Fruit fly (Drosophila melanogaster): ENCODE data around the gene bru3.

Gene bru3

DNA sequence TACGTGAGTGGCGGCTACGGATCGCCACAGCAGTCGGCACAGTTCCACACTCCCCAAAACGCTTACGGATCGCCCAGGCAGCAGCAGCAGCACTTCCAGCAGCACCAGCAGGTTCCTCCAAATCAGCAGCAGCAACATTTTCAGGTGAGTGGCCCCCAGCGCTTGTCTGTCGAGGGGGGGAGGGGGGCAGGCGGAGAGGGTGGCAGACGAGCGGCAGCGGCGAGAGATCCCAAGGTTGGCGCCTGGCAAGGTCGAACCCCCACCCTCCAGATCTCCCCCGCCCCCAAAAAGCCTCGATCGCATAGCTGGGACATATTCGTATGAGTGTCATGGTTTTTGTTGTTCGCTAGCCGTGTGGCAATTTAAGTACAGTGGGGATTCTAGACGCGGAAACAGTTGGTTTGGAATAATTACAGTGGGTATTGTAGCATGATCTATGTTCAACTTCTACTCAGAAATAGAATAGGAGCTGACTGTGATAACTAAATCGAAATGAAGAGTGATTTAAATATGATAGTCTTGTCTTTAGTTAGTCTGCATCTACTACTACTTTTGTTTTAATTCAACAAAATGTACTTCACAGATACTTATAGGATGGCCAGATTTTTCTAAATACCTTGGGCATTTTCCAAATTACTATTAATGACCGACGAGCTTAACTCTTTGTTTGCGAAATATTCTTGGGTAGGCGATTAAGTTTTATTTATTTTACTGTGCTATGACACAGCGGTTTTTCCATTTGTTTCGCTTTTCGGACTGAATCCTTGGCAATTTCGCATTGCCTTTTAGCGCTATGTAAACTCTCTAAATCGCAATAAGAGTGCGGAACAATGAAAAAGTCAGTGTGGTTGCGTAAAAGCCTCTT is 324.6 kb downstream of the bru3 start (continued):
- no peak; the same call in 2 of the 3 replicates for TF ChIP-seq tgo (GFP tag; IDR thresholded peaks at IDR 0.05)
- no peak for TF ChIP-seq D (optimal IDR thresholded peaks at IDR 0.05)
- TF ChIP-seq D (GFP tag; optimal IDR thresholded peaks at IDR 0.05), result no peak
- no peak for TF ChIP-seq CG8089 (GFP tag; optimal IDR thresholded peaks at IDR 0.05)
- no peak for TF ChIP-seq CG13287 (GFP tag; IDR thresholded peaks at IDR 0.05; ENCODE audit: partially characterized antibody)
- TF ChIP-seq Dip3 (GFP tag; optimal IDR thresholded peaks at IDR 0.05), result peak; percentile 29
- no peak for TF ChIP-seq bab2 (GFP tag; optimal IDR thresholded peaks at IDR 0.05)
- TF ChIP-seq CG15696 (tag; optimal IDR thresholded peaks at IDR 0.05), result no peak
- TF ChIP-seq Dref (GFP tag; IDR thresholded peaks at IDR 0.05), result no peak
- TF ChIP-seq CG12391 (tag; optimal IDR thresholded peaks at IDR 0.05), result peak; percentile 10
- no peak for TF ChIP-seq h (optimal IDR thresholded peaks at IDR 0.05)
- no peak for TF ChIP-seq CG15479 (GFP tag; optimal IDR thresholded peaks at IDR 0.05)
- no peak for TF ChIP-seq CG12155 (GFP tag; optimal IDR thresholded peaks at IDR 0.05)
- TF ChIP-seq BEAF-32 (GFP tag; optimal IDR thresholded peaks at IDR 0.05), result no peak
- TF ChIP-seq CG11560 (tag; IDR thresholded peaks at IDR 0.05), result no peak
- no peak for TF ChIP-seq CG1529 (GFP tag; optimal IDR thresholded peaks at IDR 0.05)
- no peak for TF ChIP-seq gro (GFP tag; optimal IDR thresholded peaks at IDR 0.05)
- no peak for TF ChIP-seq MTF-1 (GFP tag; optimal IDR thresholded peaks at IDR 0.05; ENCODE audit: borderline replicate concordance)
- TF ChIP-seq Nf-YB (GFP tag; optimal IDR thresholded peaks at IDR 0.05), result no peak
- no peak for TF ChIP-seq pzg (GFP tag; optimal IDR thresholded peaks at IDR 0.05)
- 0 out of 2 replicates have a peak, but pooled peaks have one; percentile 9 for TF ChIP-seq wdn (GFP tag; IDR thresholded peaks at IDR 0.05)
- TF ChIP-seq CG8290 (GFP tag; optimal IDR thresholded peaks at IDR 0.05), result no peak
- TF ChIP-seq CG8290 (tag; optimal IDR thresholded peaks at IDR 0.05), result peak in 1 of 2 experiments; percentile 58
- no peak for TF ChIP-seq Trl (optimal IDR thresholded peaks at IDR 0.05)
- TF ChIP-seq Trl (GFP tag; optimal IDR thresholded peaks at IDR 0.05), result no peak
- TF ChIP-seq Elba2 (GFP tag; optimal IDR thresholded peaks at IDR 0.05), result no peak
- TF ChIP-seq dmrt11E (tag; optimal IDR thresholded peaks at IDR 0.05), result no peak
- peak; percentile 4 for TF ChIP-seq nmo (GFP tag; optimal IDR thresholded peaks at IDR 0.05)
- TF ChIP-seq Bdp1 (GFP tag; optimal IDR thresholded peaks at IDR 0.05), result no peak
- no peak for TF ChIP-seq Chrac-16 (GFP tag; optimal IDR thresholded peaks at IDR 0.05)
- no peak for TF ChIP-seq chn (GFP tag; optimal IDR thresholded peaks at IDR 0.05)
- no peak for TF ChIP-seq Hr78 (GFP tag; optimal IDR thresholded peaks at IDR 0.05)
- peak; percentile 27 for TF ChIP-seq CG18619 (GFP tag; optimal IDR thresholded peaks at IDR 0.05)
- TF ChIP-seq CG13296 (GFP tag; optimal IDR thresholded peaks at IDR 0.05), result peak; percentile 8
- peak; percentile 51 for TF ChIP-seq Fer3 (tag; optimal IDR thresholded peaks at IDR 0.05)
- peak; percentile 26 for TF ChIP-seq CG9817 (tag; optimal IDR thresholded peaks at IDR 0.05)
- TF ChIP-seq ftz-f1 (GFP tag; optimal IDR thresholded peaks at IDR 0.05), result peak; percentile 89
- TF ChIP-seq Hey (tag; optimal IDR thresholded peaks at IDR 0.05), result no peak
- peak; percentile 55 for TF ChIP-seq lmd (GFP tag; IDR thresholded peaks at IDR 0.05)
- TF ChIP-seq CG4404 (GFP tag; IDR thresholded peaks at IDR 0.05), result no peak
- no peak for TF ChIP-seq Stat92E (GFP tag; optimal IDR thresholded peaks at IDR 0.05)
- no peak for TF ChIP-seq C15 (GFP tag; IDR thresholded peaks at IDR 0.05)
- peak; percentile 64 for TF ChIP-seq CG15269 (tag; optimal IDR thresholded peaks at IDR 0.05)
- TF ChIP-seq PHDP (tag; optimal IDR thresholded peaks at IDR 0.05), result peak; percentile 7
- TF ChIP-seq az2 (GFP tag; optimal IDR thresholded peaks at IDR 0.05), result peak; percentile 4
- no peak for TF ChIP-seq CG4360 (GFP tag; IDR thresholded peaks at IDR 0.05)
- no peak for TF ChIP-seq CG13894 (tag; optimal IDR thresholded peaks at IDR 0.05)
- TF ChIP-seq eyg (GFP tag; optimal IDR thresholded peaks at IDR 0.05), result no peak
- no peak for TF ChIP-seq stwl (tag; optimal IDR thresholded peaks at IDR 0.05)
- TF ChIP-seq ATbp (GFP tag; optimal IDR thresholded peaks at IDR 0.05), result no peak

Data from whole organism, embryonic.